Fruit fly (Drosophila melanogaster) whole organism, embryonic: ENCODE results near the gene mthl1.

Experiments
- Awh ChIP-seq: fragments of 200-800 bp; sonication (Bioruptor generic); IDR thresholded peaks from 2 replicates; pipeline ENCODE4, ENCODE4 v1.3.6; 2022; ENCODE audit warnings: missing biosample characterization, missing genetic modification characterization
- B-H2 ChIP-seq: fragments of 200-800 bp; sonication (Bioruptor generic); optimal IDR thresholded peaks from 2 replicates; lab custom pipeline; 2018; ENCODE audit warnings: missing biosample characterization, mild to moderate bottlenecking, missing genetic modification characterization
- Bteb2 ChIP-seq: fragments of 200-800 bp; sonication (Bioruptor generic); optimal IDR thresholded peaks from 2 replicates; lab custom pipeline; 2016; ENCODE audit warnings: missing biosample characterization, missing genetic modification characterization
- CG10979 ChIP-seq: fragments of 200-800 bp; sonication (Bioruptor generic); optimal IDR thresholded peaks from 2 replicates; lab custom pipeline; 2018; ENCODE audit warnings: missing biosample characterization, mild to moderate bottlenecking, missing genetic modification characterization, moderate library complexity
- CG11560 ChIP-seq: fragments of 200-800 bp; sonication (Bioruptor generic); IDR thresholded peaks from 3 replicates; pipeline ENCODE4 v1.3.6; 2022; ENCODE audit warnings: missing biosample characterization, missing genetic modification characterization
- CG12236 ChIP-seq: fragments of 200-800 bp; sonication (Bioruptor generic); optimal IDR thresholded peaks from 2 replicates; lab custom pipeline; 2016; ENCODE audit warnings: missing biosample characterization, missing genetic modification characterization
- CG12659 ChIP-seq: fragments of 200-800 bp; sonication (Bioruptor generic); optimal IDR thresholded peaks from 3 replicates; lab custom pipeline; 2017; ENCODE audit warnings: mild to moderate bottlenecking, missing biosample characterization, missing genetic modification reagents, missing genetic modification characterization
- CG12942 ChIP-seq: fragments of 200-800 bp; sonication (Bioruptor generic); optimal IDR thresholded peaks from 3 replicates; lab custom pipeline; 2016; ENCODE audit warnings: missing biosample characterization, missing genetic modification characterization
- CG13296 ChIP-seq: fragments of 200-800 bp; sonication (Bioruptor generic); optimal IDR thresholded peaks from 3 replicates; lab custom pipeline; 2018; ENCODE audit warnings: missing biosample characterization, mild to moderate bottlenecking, missing genetic modification characterization
- CG14050 ChIP-seq: fragments of 200-800 bp; sonication (Bioruptor generic); IDR thresholded peaks from 3 replicates; pipeline ENCODE4 v1.3.6; 2022; ENCODE audit warnings: missing biosample characterization, missing genetic modification characterization
- CG14965 ChIP-seq: fragments of 200-800 bp; sonication (Bioruptor generic); optimal IDR thresholded peaks from 2 replicates; lab custom pipeline; 2016; ENCODE audit warnings: missing biosample characterization, missing genetic modification characterization, borderline replicate concordance
- CG1647 ChIP-seq: fragments of 200-800 bp; sonication (Bioruptor generic); optimal IDR thresholded peaks from 3 replicates; lab custom pipeline; 2016; ENCODE audit warnings: missing biosample characterization, missing genetic modification characterization
- CG17359 ChIP-seq: fragments of 200-800 bp; sonication (Bioruptor generic); optimal IDR thresholded peaks from 3 replicates; lab custom pipeline; 2018; ENCODE audit warnings: missing biosample characterization, mild to moderate bottlenecking, missing genetic modification characterization, moderate library complexity
- CG2712 ChIP-seq: fragments of 200-800 bp; optimal IDR thresholded peaks from 3 replicates; lab custom pipeline; 2019; ENCODE audit warnings: missing biosample characterization, mild to moderate bottlenecking, missing genetic modification characterization, moderate library complexity
- CG31441 ChIP-seq: fragments of 200-800 bp; sonication (Bioruptor generic); IDR thresholded peaks from 2 replicates; pipeline ENCODE4 v1.3.6; 2022; ENCODE audit warnings: missing biosample characterization, missing genetic modification characterization
- CG3407 ChIP-seq: fragments of 200-800 bp; sonication (Bioruptor generic); optimal IDR thresholded peaks from 2 replicates; lab custom pipeline; 2018; ENCODE audit warnings: missing biosample characterization, mild to moderate bottlenecking, missing genetic modification characterization
- CG4820 ChIP-seq: fragments of 200-800 bp; sonication (Bioruptor generic); optimal IDR thresholded peaks from 3 replicates; lab custom pipeline; 2016; ENCODE audit warnings: missing biosample characterization, missing genetic modification characterization
- CG6813 ChIP-seq: fragments of 200-800 bp; sonication (Bioruptor generic); optimal IDR thresholded peaks from 2 replicates; lab custom pipeline; 2017; ENCODE audit warnings: missing biosample characterization, missing genetic modification characterization, mild to moderate bottlenecking, moderate library complexity, missing genetic modification reagents
- CG8944 ChIP-seq: fragments of 200-800 bp; sonication (Bioruptor generic); optimal IDR thresholded peaks from 3 replicates; lab custom pipeline; 2016; ENCODE audit warnings: missing biosample characterization, missing genetic modification characterization
- CG9215 ChIP-seq: fragments of 200-800 bp; sonication (Bioruptor generic); IDR thresholded peaks from 2 replicates; pipeline ENCODE4 v1.3.6; 2022; ENCODE audit warnings: missing biosample characterization, missing genetic modification characterization
- Jarid2 ChIP-seq: fragments of 200-800 bp; sonication (Bioruptor generic); optimal IDR thresholded peaks from 3 replicates; lab custom pipeline; 2017; ENCODE audit warnings: mild to moderate bottlenecking, missing biosample characterization, missing genetic modification reagents, missing genetic modification characterization
- Lim3 ChIP-seq: fragments of 200-800 bp; sonication (Bioruptor generic); IDR thresholded peaks from 2 replicates; pipeline ENCODE4 v1.3.6; 2022; ENCODE audit warnings: missing biosample characterization, missing genetic modification characterization
- Oli ChIP-seq: fragments of 200-800 bp; sonication (Bioruptor generic); optimal IDR thresholded peaks from 2 replicates; lab custom pipeline; 2018; ENCODE audit warnings: missing biosample characterization, mild to moderate bottlenecking, missing genetic modification characterization, moderate library complexity
- PHDP ChIP-seq: fragments of 200-800 bp; sonication (Bioruptor generic); optimal IDR thresholded peaks from 3 replicates; lab custom pipeline; 2018; ENCODE audit warnings: missing biosample characterization, mild to moderate bottlenecking, missing genetic modification characterization, moderate library complexity
- Pdp1 ChIP-seq, 2 experiments: fragments of 200-800 bp; sonication (Bioruptor generic); optimal IDR thresholded peaks; 3 replicates each; lab custom pipeline; 2016; ENCODE audit warnings: missing biosample characterization in 2 of 2, missing genetic modification characterization in 2 of 2, mild to moderate bottlenecking in 1 of 2, moderate library complexity in 1 of 2
- ase ChIP-seq: fragments of 200-800 bp; sonication (Bioruptor generic); IDR thresholded peaks from 3 replicates; pipeline ENCODE4 v1.3.6; 2022; ENCODE audit warnings: missing biosample characterization, missing genetic modification characterization
- ato ChIP-seq: fragments of 200-800 bp; sonication (Bioruptor generic); IDR thresholded peaks from 2 replicates; pipeline ENCODE4 v1.3.6; 2022; ENCODE audit warnings: missing biosample characterization, missing genetic modification characterization; ENCODE audit not compliant: partially characterized antibody
- chif ChIP-seq, 2 experiments: fragments of 200-800 bp; sonication (Bioruptor generic); optimal IDR thresholded peaks; 3 replicates each; lab custom pipeline; 2016; ENCODE audit warnings: missing biosample characterization in 2 of 2, missing genetic modification characterization in 2 of 2
- dysf ChIP-seq: fragments of 200-800 bp; sonication (Bioruptor generic); IDR thresholded peaks from 3 replicates; pipeline ENCODE4 v1.3.6; 2022; ENCODE audit warnings: missing biosample characterization, missing genetic modification characterization
- fd102C ChIP-seq: fragments of 200-800 bp; sonication (Bioruptor generic); optimal IDR thresholded peaks from 2 replicates; lab custom pipeline; 2018; ENCODE audit warnings: missing biosample characterization, mild to moderate bottlenecking, missing genetic modification characterization, moderate library complexity
- gcm2 ChIP-seq: fragments of 200-800 bp; sonication (Bioruptor generic); optimal IDR thresholded peaks from 2 replicates; lab custom pipeline; 2016; ENCODE audit warnings: missing biosample characterization, missing genetic modification characterization
- grn ChIP-seq: fragments of 200-800 bp; sonication (Bioruptor generic); optimal IDR thresholded peaks from 3 replicates; lab custom pipeline; 2017; ENCODE audit warnings: missing biosample characterization, missing genetic modification characterization
- hb ChIP-seq: fragments of 200-800 bp; sonication (Bioruptor generic); IDR thresholded peaks from 3 replicates; pipeline ENCODE4 v1.3.6; 2022; ENCODE audit warnings: missing biosample characterization, missing genetic modification characterization; ENCODE audit not compliant: partially characterized antibody
- hth ChIP-seq: fragments of >200 bp; optimal IDR thresholded peaks from 2 replicates; lab custom pipeline; 2017; ENCODE audit warnings: inconsistent platforms
- insv ChIP-seq, 2 experiments: fragments of 200-800 bp; sonication (Bioruptor generic); optimal IDR thresholded peaks; 3 replicates each; lab custom pipeline; 2016 to 2018; ENCODE audit warnings: missing biosample characterization in 2 of 2, missing genetic modification characterization in 2 of 2
- lola ChIP-seq, 3 experiments: fragments of >200 bp in 2 of 3; fragments of 200-800 bp in 1 of 3; sonication (Bioruptor generic) in 1 of 3; optimal IDR thresholded peaks; 2 replicates each; lab custom pipeline; 2017 to 2019; ENCODE audit warnings: missing biosample characterization in 3 of 3, missing genetic modification characterization in 3 of 3, mild to moderate bottlenecking in 1 of 3, moderate library complexity in 1 of 3
- nau ChIP-seq: fragments of 200-800 bp; sonication (Bioruptor generic); optimal IDR thresholded peaks from 3 replicates; lab custom pipeline; 2017; ENCODE audit warnings: missing biosample characterization, mild to moderate bottlenecking, missing genetic modification characterization, missing genetic modification reagents
- pita ChIP-seq: fragments of 200-800 bp; sonication (Bioruptor generic); optimal IDR thresholded peaks from 2 replicates; lab custom pipeline; 2017; ENCODE audit warnings: missing biosample characterization, mild to moderate bottlenecking, missing genetic modification characterization
- repo ChIP-seq: fragments of 200-800 bp; sonication (Bioruptor generic); optimal IDR thresholded peaks from 2 replicates; lab custom pipeline; 2016; ENCODE audit warnings: missing biosample characterization, missing genetic modification characterization
- sc ChIP-seq, 3 experiments: fragments of >200 bp in 2 of 3; fragments of 200-800 bp in 1 of 3; sonication (Bioruptor generic) in 1 of 3; optimal IDR thresholded peaks; 2 replicates in 2 of 3; 3 replicates in 1 of 3; lab custom pipeline; 2017; ENCODE audit warnings: mild to moderate bottlenecking in 1 of 3, missing biosample characterization in 1 of 3, missing genetic modification characterization in 1 of 3, missing genetic modification reagents in 1 of 3
- schlank ChIP-seq: fragments of 200-800 bp; sonication (Bioruptor generic); optimal IDR thresholded peaks from 2 replicates; lab custom pipeline; 2018; ENCODE audit warnings: missing biosample characterization, mild to moderate bottlenecking, missing genetic modification characterization
- unpg ChIP-seq: fragments of 200-800 bp; sonication (Bioruptor generic); optimal IDR thresholded peaks from 3 replicates; lab custom pipeline; 2018; ENCODE audit warnings: missing biosample characterization, mild to moderate bottlenecking, missing genetic modification characterization, moderate library complexity
- vfl ChIP-seq: fragments of 200-800 bp; sonication (Bioruptor generic); optimal IDR thresholded peaks from 2 replicates; lab custom pipeline; 2016; ENCODE audit warnings: missing biosample characterization, missing genetic modification characterization
- vvl ChIP-seq: fragments of 200-800 bp; sonication (Bioruptor generic); IDR thresholded peaks from 2 replicates; pipeline ENCODE4 v1.3.6; 2022; ENCODE audit warnings: missing biosample characterization, missing genetic modification characterization
- yki ChIP-seq: fragments of >200 bp; optimal IDR thresholded peaks from 3 replicates; lab custom pipeline; 2018
- zen ChIP-seq: fragments of 200-800 bp; sonication (Bioruptor generic); optimal IDR thresholded peaks from 3 replicates; lab custom pipeline; 2018; ENCODE audit warnings: missing biosample characterization, mild to moderate bottlenecking, missing genetic modification characterization, moderate library complexity
- zf30C ChIP-seq: fragments of 200-800 bp; sonication (Bioruptor generic); optimal IDR thresholded peaks from 3 replicates; lab custom pipeline; 2018; ENCODE audit warnings: missing biosample characterization, mild to moderate bottlenecking, missing genetic modification characterization

Gene mthl1

dm6 chrX:16640260-16641100 is at the start of gene mthl1, which contains the start of gene SNRPG (continued):
- peak; percentile 86 for TF ChIP-seq CG12659 (GFP tag; lab: Kevin White, UChicago)
- TF ChIP-seq CG9215 (GFP tag; lab: Robert Waterston, UW): peak; percentile 91
- peak; percentile 95 for TF ChIP-seq Jarid2
- peak; percentile 85; the same call in 2 of the 3 replicates for TF ChIP-seq CG11560 (tag; lab: Robert Waterston, UW)
- TF ChIP-seq zen: peak; percentile 59
- peak; percentile 58 to 73 for TF ChIP-seq chif (GFP tag; optimal IDR thresholded peaks at IDR 0.05; lab: Kevin White, UChicago)
- TF ChIP-seq CG17359 (tag; lab: Kevin White, UChicago): peak; percentile 69
- TF ChIP-seq CG2712 (tag; lab: Kevin White, UChicago): peak; percentile 70
- no peak for TF ChIP-seq CG6813 (GFP tag; lab: Kevin White, UChicago)
- peak; percentile 47 for TF ChIP-seq CG10979
- TF ChIP-seq lola (GFP tag; optimal IDR thresholded peaks at IDR 0.05; lab: Kevin White, UChicago): peak in 2 of 3 experiments; percentile 55 to 74
- no peak for TF ChIP-seq nau
- TF ChIP-seq CG13296 (GFP tag; lab: Kevin White, UChicago): peak; percentile 48
- TF ChIP-seq sc (optimal IDR thresholded peaks at IDR 0.05; lab: Kevin White, UChicago): no peak
- TF ChIP-seq sc (GFP tag; optimal IDR thresholded peaks at IDR 0.05; lab: Kevin White, UChicago): peak; percentile 25
- no peak for TF ChIP-seq hb (GFP tag; lab: Robert Waterston, UW)
- peak; percentile 94 for TF ChIP-seq ase
- peak; percentile 46; the same call in 1 of the 2 replicates for TF ChIP-seq ato (GFP tag; lab: Robert Waterston, UW)
- TF ChIP-seq CG3407 (GFP tag; lab: Kevin White, UChicago): peak; percentile 49
- peak; percentile 59 for TF ChIP-seq Bteb2 (GFP tag; lab: Kevin White, UChicago)
- no peak for TF ChIP-seq yki (lab: Kevin White, UChicago)
- TF ChIP-seq Awh (GFP tag; lab: Robert Waterston, UW): peak; percentile 90
- peak; percentile 52 for TF ChIP-seq CG1647
- peak; percentile 72 for TF ChIP-seq CG8944 (GFP tag; lab: Kevin White, UChicago)
- peak; percentile 63 for TF ChIP-seq CG14050 (GFP tag; lab: Robert Waterston, UW)
- TF ChIP-seq zf30C (GFP tag; lab: Kevin White, UChicago): peak; percentile 29
- TF ChIP-seq B-H2 (GFP tag; lab: Kevin White, UChicago): peak; percentile 59
- no peak for TF ChIP-seq hth (lab: Kevin White, UChicago)
- TF ChIP-seq dysf: peak; percentile 94
- TF ChIP-seq Pdp1 (GFP tag; optimal IDR thresholded peaks at IDR 0.05; lab: Kevin White, UChicago): peak; percentile 70 to 80
- no peak for TF ChIP-seq pita
- peak; percentile 74 for TF ChIP-seq CG31441 (GFP tag; lab: Robert Waterston, UW)
- TF ChIP-seq Oli (tag; lab: Kevin White, UChicago): peak; percentile 72
- peak; percentile 9 for TF ChIP-seq repo (GFP tag; lab: Kevin White, UChicago)
- TF ChIP-seq grn: peak; percentile 12
- TF ChIP-seq gcm2 (GFP tag; lab: Kevin White, UChicago): peak; percentile 41
- TF ChIP-seq CG14965 (GFP tag; lab: Kevin White, UChicago): no peak
- peak; percentile 82 for TF ChIP-seq vfl
- peak; percentile 53 for TF ChIP-seq PHDP (tag; lab: Kevin White, UChicago)
- no peak for TF ChIP-seq schlank (tag; lab: Kevin White, UChicago)
- peak in 1 of 2 experiments; percentile 35 for TF ChIP-seq insv (GFP tag; optimal IDR thresholded peaks at IDR 0.05; lab: Kevin White, UChicago)
- TF ChIP-seq CG4820: peak; percentile 70
- TF ChIP-seq Lim3 (GFP tag; lab: Robert Waterston, UW): peak; percentile 70
- TF ChIP-seq vvl: peak; percentile 94
- TF ChIP-seq CG12236: no peak
- TF ChIP-seq fd102C (GFP tag; lab: Kevin White, UChicago): peak; percentile 7
- TF ChIP-seq CG12942 (GFP tag; lab: Kevin White, UChicago): peak; percentile 73
- peak; percentile 65 for TF ChIP-seq unpg (GFP tag; lab: Kevin White, UChicago)
